Fruit fly (Drosophila melanogaster): Measurements from ENCODE around the gene CG1695.

CG1695 gene

DNA sequence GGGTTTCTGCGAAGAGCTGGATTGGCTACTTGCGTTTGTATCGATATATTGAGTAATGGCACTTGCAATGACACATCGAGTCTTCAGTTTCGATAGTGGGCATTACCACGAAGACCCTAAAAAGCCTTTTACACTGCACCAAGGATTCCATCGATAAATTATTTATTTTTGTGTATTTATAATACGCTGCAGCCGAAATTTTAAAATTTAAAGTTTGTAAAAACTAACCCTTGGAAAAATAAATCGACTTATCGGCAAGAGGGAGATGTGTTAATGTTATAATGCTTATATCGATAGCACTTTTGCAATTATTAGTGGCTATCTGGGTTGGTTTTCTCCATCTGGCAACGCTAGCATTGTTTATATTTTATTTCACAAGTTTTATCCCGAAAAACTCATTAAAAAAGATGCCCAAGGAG is 10.0 kb upstream of the CG1695 start, which contains the start of the genes Pp4-19C and cactin (continued):
- no peak for TF ChIP-seq schlank (tag; optimal IDR thresholded peaks at IDR 0.05)
- TF ChIP-seq nmo (GFP tag; optimal IDR thresholded peaks at IDR 0.05) = peak; percentile 69
- 0 out of 2 replicates have a peak, but pooled peaks have one; percentile 25 for TF ChIP-seq sisA (GFP tag; IDR thresholded peaks at IDR 0.05)
- no peak for TF ChIP-seq CG18764 (GFP tag; optimal IDR thresholded peaks at IDR 0.05)
- no peak for TF ChIP-seq CG43689 (GFP tag; IDR thresholded peaks at IDR 0.05)
- TF ChIP-seq CG17186 (GFP tag; optimal IDR thresholded peaks at IDR 0.05) = peak; percentile 34
- TF ChIP-seq Gug (GFP tag; IDR thresholded peaks at IDR 0.05) = peak; percentile 13; the same call in 1 of the 4 replicates
- peak; percentile 62 for TF ChIP-seq Neu2 (GFP tag; optimal IDR thresholded peaks at IDR 0.05; ENCODE audit: borderline replicate concordance)
- TF ChIP-seq CG15514 (GFP tag; optimal IDR thresholded peaks at IDR 0.05) = peak; percentile 4
- TF ChIP-seq prd (optimal IDR thresholded peaks at IDR 0.05) = no peak
- TF ChIP-seq prd (GFP tag; IDR thresholded peaks at IDR 0.05) = peak; percentile 40; the same call in 1 of the 3 replicates
- no peak for TF ChIP-seq CG9437 (GFP tag; optimal IDR thresholded peaks at IDR 0.05)
- peak; percentile 30 for TF ChIP-seq Elba2 (GFP tag; optimal IDR thresholded peaks at IDR 0.05)
- peak; percentile 88 for TF ChIP-seq ssp (GFP tag; IDR thresholded peaks at IDR 0.05)
- peak; percentile 3 for TF ChIP-seq Bteb2 (GFP tag; optimal IDR thresholded peaks at IDR 0.05)
- no peak for TF ChIP-seq D19B (GFP tag; optimal IDR thresholded peaks at IDR 0.05)
- peak; percentile 61; the same call in 2 of the 3 replicates for TF ChIP-seq CG11560 (tag; IDR thresholded peaks at IDR 0.05)
- no peak for TF ChIP-seq Dad (GFP tag; optimal IDR thresholded peaks at IDR 0.05)
- peak; percentile 60 for TF ChIP-seq CG3995 (GFP tag; optimal IDR thresholded peaks at IDR 0.05)
- TF ChIP-seq CG17568 (GFP tag; optimal IDR thresholded peaks at IDR 0.05) = no peak
- TF ChIP-seq Lhr (GFP tag; optimal IDR thresholded peaks at IDR 0.05) = no peak
- TF ChIP-seq lilli (GFP tag; optimal IDR thresholded peaks at IDR 0.05) = peak; percentile 45
- TF ChIP-seq CG2129 (GFP tag; IDR thresholded peaks at IDR 0.05; ENCODE audit: partially characterized antibody) = peak; percentile 71
- no peak for TF ChIP-seq CG4820 (GFP tag; optimal IDR thresholded peaks at IDR 0.05)
- TF ChIP-seq Doc3 (GFP tag; IDR thresholded peaks at IDR 0.05; ENCODE audit: partially characterized antibody) = peak; percentile 84
- no peak for TF ChIP-seq Dip3 (GFP tag; optimal IDR thresholded peaks at IDR 0.05)
- TF ChIP-seq zfh2 (GFP tag; optimal IDR thresholded peaks at IDR 0.05) = peak; percentile 35
- peak; percentile 79 for TF ChIP-seq sens (GFP tag)
- TF ChIP-seq row (GFP tag; IDR thresholded peaks at IDR 0.05) = peak; percentile 72
- TF ChIP-seq amos (GFP tag; IDR thresholded peaks at IDR 0.05; ENCODE audit: partially characterized antibody) = peak; percentile 80
- peak; percentile 24 for TF ChIP-seq Dp (GFP tag; optimal IDR thresholded peaks at IDR 0.05)
- TF ChIP-seq Antp (GFP tag; optimal IDR thresholded peaks at IDR 0.05) = peak; percentile 0
- peak; percentile 24 for TF ChIP-seq CG10267 (tag; optimal IDR thresholded peaks at IDR 0.05)
- peak; percentile 86 for TF ChIP-seq sna (GFP tag; IDR thresholded peaks at IDR 0.05; ENCODE audit: partially characterized antibody)
- TF ChIP-seq lbe (GFP tag; optimal IDR thresholded peaks at IDR 0.05) = peak; percentile 6
- TF ChIP-seq B-H2 (GFP tag; optimal IDR thresholded peaks at IDR 0.05) = no peak
- TF ChIP-seq unc-4 (GFP tag; IDR thresholded peaks at IDR 0.05; ENCODE audit: partially characterized antibody) = peak; percentile 83
- peak; percentile 7 for TF ChIP-seq CG13775 (GFP tag; optimal IDR thresholded peaks at IDR 0.05)
- peak; percentile 83 for TF ChIP-seq CG6791 (GFP tag; IDR thresholded peaks at IDR 0.05; ENCODE audit: partially characterized antibody)
- TF ChIP-seq zen2 (GFP tag; IDR thresholded peaks at IDR 0.05; ENCODE audit: partially characterized antibody) = peak; percentile 82
- peak; percentile 15; the same call in 1 of the 2 replicates for TF ChIP-seq E2f2 (GFP tag; IDR thresholded peaks at IDR 0.05)
- no peak for TF ChIP-seq bcd (GFP tag; optimal IDR thresholded peaks at IDR 0.05)
- no peak for TF ChIP-seq sug (tag; optimal IDR thresholded peaks at IDR 0.05)
- TF ChIP-seq usp (GFP tag; optimal IDR thresholded peaks at IDR 0.05) = no peak
- no peak for TF ChIP-seq ase (GFP tag; IDR thresholded peaks at IDR 0.05)
- TF ChIP-seq chn (GFP tag; optimal IDR thresholded peaks at IDR 0.05) = no peak
- TF ChIP-seq CG7357 (GFP tag; IDR thresholded peaks at IDR 0.05) = peak; percentile 57; the same call in 1 of the 3 replicates
- peak; percentile 81 for TF ChIP-seq Nf-YC (tag; optimal IDR thresholded peaks at IDR 0.05)
- TF ChIP-seq CG12659 (GFP tag; optimal IDR thresholded peaks at IDR 0.05) = peak; percentile 29
- TF ChIP-seq CG6254 (GFP tag; optimal IDR thresholded peaks at IDR 0.05) = no peak

Data from whole organism, embryonic.